Worm (Caenorhabditis elegans) whole organism, early embryonic: ENCODE measurements around the gene K12H4.2.

ENCODE experiments used
- ets-7 ChIP-seq: sonication (generic microtip); optimal IDR thresholded peaks from 2 replicates; lab custom pipeline; 2016; ENCODE audit warnings: missing genotype, missing genetic modification characterization, missing compliant biosample characterization
- hnd-1 ChIP-seq: sonication (generic microtip); optimal IDR thresholded peaks from 2 replicates; lab custom pipeline; 2016; ENCODE audit warnings: missing genetic modification characterization, missing compliant biosample characterization

- TF ChIP-seq hnd-1 (tag; lab: Kevin White, UChicago) (no peak), ets-7 (no peak)
Measured at ce11 chrIII:8069206-8069605, 21.7 kb downstream of the K12H4.2 start.
